Fruit fly (Drosophila melanogaster) whole organism, wandering third instar larva: ENCODE measurements around the gene CG10512.

ENCODE experiments used
- CG32264 ChIP-seq: fragments of 200-800 bp; sonication (Bioruptor generic); optimal IDR thresholded peaks from 2 replicates; lab custom pipeline; 2016; ENCODE audit warnings: missing biosample characterization, missing genetic modification characterization
- CrebA ChIP-seq: fragments of 200-800 bp; sonication (Bioruptor generic); optimal IDR thresholded peaks from 2 replicates; lab custom pipeline; 2016; ENCODE audit warnings: missing biosample characterization, mild to moderate bottlenecking, missing genetic modification characterization, borderline replicate concordance
- Dif ChIP-seq: fragments of 200-275, 200-300 bp; sonication (Bioruptor generic); optimal IDR thresholded peaks from 2 replicates; lab custom pipeline; 2018; ENCODE audit warnings: missing biosample characterization, missing genetic modification characterization; ENCODE audit not compliant: partially characterized antibody
- HLH106 ChIP-seq: fragments of 200-800 bp; optimal IDR thresholded peaks from 3 replicates; lab custom pipeline; 2019; ENCODE audit warnings: missing biosample characterization, mild to moderate bottlenecking, missing genetic modification characterization, moderate library complexity
- Hnf4 ChIP-seq: fragments of 200-800 bp; sonication (Bioruptor generic); optimal IDR thresholded peaks from 2 replicates; lab custom pipeline; 2016; ENCODE audit warnings: missing biosample characterization, mild to moderate bottlenecking, missing genetic modification characterization
- Hr78 ChIP-seq: fragments of >200 bp; optimal IDR thresholded peaks from 2 replicates; lab custom pipeline; 2017; ENCODE audit warnings: missing biosample characterization, missing genetic modification characterization
- Hr83 ChIP-seq: fragments of 200-300 bp; sonication (Bioruptor generic); optimal IDR thresholded peaks from 2 replicates; lab custom pipeline; 2016; ENCODE audit warnings: missing biosample characterization, mild to moderate bottlenecking, missing genetic modification characterization, moderate library complexity; ENCODE audit not compliant: poor library complexity, severe bottlenecking
- Jra ChIP-seq: sonication (Bioruptor generic); optimal IDR thresholded peaks from 2 replicates; lab custom pipeline; 2016; ENCODE audit warnings: missing biosample characterization, missing genetic modification characterization
- Mio ChIP-seq: sonication (Bioruptor generic); optimal IDR thresholded peaks from 2 replicates; lab custom pipeline; 2016; ENCODE audit warnings: missing biosample characterization, missing genetic modification characterization
- Myc ChIP-seq: fragments of >200 bp; optimal IDR thresholded peaks from 2 replicates; lab custom pipeline; 2017
- N ChIP-seq: fragments of >200 bp; optimal IDR thresholded peaks from 2 replicates; lab custom pipeline; 2018; ENCODE audit warnings: missing biosample characterization, missing external identifiers, missing genetic modification characterization
- OdsH ChIP-seq: fragments of 200-800 bp; sonication (Bioruptor generic); optimal IDR thresholded peaks from 2 replicates; lab custom pipeline; 2016; ENCODE audit warnings: missing biosample characterization, mild to moderate bottlenecking, missing genetic modification characterization
- Rel ChIP-seq, 2 experiments: fragments of 200-800 bp; sonication (Bioruptor generic) in 1 of 2; optimal IDR thresholded peaks; 2 replicates in 1 of 2; 3 replicates in 1 of 2; lab custom pipeline; 2016 to 2019; ENCODE audit warnings: mild to moderate bottlenecking in 2 of 2, missing biosample characterization in 2 of 2, missing genetic modification characterization in 2 of 2, moderate library complexity in 1 of 2
- Sp1 ChIP-seq: fragments of 200-800 bp; sonication (Bioruptor generic); optimal IDR thresholded peaks from 3 replicates; lab custom pipeline; 2019; ENCODE audit warnings: missing biosample characterization, mild to moderate bottlenecking, missing genetic modification characterization, moderate library complexity
- Vsx2 ChIP-seq: fragments of 200-300, 225-300 bp; sonication (Bioruptor generic); optimal IDR thresholded peaks from 2 replicates; lab custom pipeline; 2018; ENCODE audit warnings: missing biosample characterization, missing genetic modification characterization; ENCODE audit not compliant: partially characterized antibody
- br ChIP-seq: fragments of 200-800 bp; sonication (Bioruptor generic); optimal IDR thresholded peaks from 2 replicates; lab custom pipeline; 2016; ENCODE audit warnings: missing biosample characterization, missing genetic modification characterization
- dmrt93B ChIP-seq: fragments of 200-800 bp; sonication (Bioruptor generic); optimal IDR thresholded peaks from 2 replicates; lab custom pipeline; 2018; ENCODE audit warnings: missing biosample characterization, mild to moderate bottlenecking, missing genetic modification characterization
- dsf ChIP-seq: sonication (Bioruptor generic); optimal IDR thresholded peaks from 2 replicates; lab custom pipeline; 2016; ENCODE audit warnings: missing biosample characterization, missing genetic modification characterization, borderline replicate concordance
- ey ChIP-seq: fragments of 200-800 bp; sonication (Bioruptor generic); optimal IDR thresholded peaks from 2 replicates; lab custom pipeline; 2016; ENCODE audit warnings: missing biosample characterization, missing genetic modification characterization
- foxo ChIP-seq, 2 experiments: fragments of 200-800 bp; sonication (Bioruptor generic); optimal IDR thresholded peaks; 2 replicates in 1 of 2; 3 replicates in 1 of 2; lab custom pipeline; 2016 to 2017; ENCODE audit warnings: missing biosample characterization in 2 of 2, missing genetic modification characterization in 2 of 2
- fru ChIP-seq: fragments of 200-800 bp; sonication (Bioruptor generic); optimal IDR thresholded peaks from 3 replicates; lab custom pipeline; 2016; ENCODE audit warnings: missing biosample characterization, mild to moderate bottlenecking, missing genetic modification characterization
- h ChIP-seq: fragments of 200-800 bp; sonication (Bioruptor generic); optimal IDR thresholded peaks from 3 replicates; lab custom pipeline; 2016; ENCODE audit warnings: missing biosample characterization, mild to moderate bottlenecking, missing genetic modification characterization
- lola ChIP-seq: fragments of >200 bp; optimal IDR thresholded peaks from 2 replicates; lab custom pipeline; 2017; ENCODE audit warnings: missing biosample characterization, missing genetic modification characterization
- psq ChIP-seq: fragments of 200-800 bp; sonication (Bioruptor generic); optimal IDR thresholded peaks from 3 replicates; lab custom pipeline; 2017; ENCODE audit warnings: missing biosample characterization, mild to moderate bottlenecking, missing genetic modification characterization, moderate library complexity
- sage ChIP-seq: fragments of 200-800 bp; sonication (Bioruptor generic); optimal IDR thresholded peaks from 2 replicates; lab custom pipeline; 2016; ENCODE audit warnings: missing biosample characterization, mild to moderate bottlenecking, missing genetic modification characterization
- sv ChIP-seq: fragments of 200-800 bp; sonication (Bioruptor generic); optimal IDR thresholded peaks from 3 replicates; lab custom pipeline; 2016; ENCODE audit warnings: missing biosample characterization, missing genetic modification characterization
- tai ChIP-seq: sonication (Bioruptor generic); optimal IDR thresholded peaks from 2 replicates; lab custom pipeline; 2016; ENCODE audit warnings: missing biosample characterization, missing genetic modification characterization
- usp ChIP-seq: fragments of >200 bp; optimal IDR thresholded peaks from 2 replicates; lab custom pipeline; 2017; ENCODE audit warnings: missing biosample characterization, missing genetic modification characterization

The CG10512 gene

DNA sequence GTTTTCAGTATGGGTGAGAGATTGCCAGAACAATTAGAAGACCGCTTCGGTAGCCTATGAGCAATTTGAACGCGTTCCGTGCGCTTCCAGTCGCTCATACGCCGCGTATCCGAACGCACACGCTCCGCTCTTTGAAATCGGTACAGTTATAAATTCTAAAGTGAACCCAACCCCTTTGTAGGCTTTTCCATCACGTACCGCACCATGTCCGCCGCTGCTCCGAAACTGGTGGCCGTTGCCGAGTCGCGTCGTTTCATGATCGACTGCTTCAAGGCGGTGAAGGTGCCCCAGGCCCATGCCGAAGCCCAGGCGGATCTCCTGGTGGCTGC, 2.7 kb downstream of the CG10512 start:
- TF ChIP-seq br (GFP tag; lab: Kevin White, UChicago), result no peak
- TF ChIP-seq HLH106 (tag; lab: Kevin White, UChicago), result no peak
- peak; percentile 11 for TF ChIP-seq h (GFP tag; lab: Kevin White, UChicago)
- no peak for TF ChIP-seq fru (GFP tag; lab: Kevin White, UChicago)
- TF ChIP-seq CrebA (GFP tag; lab: Kevin White, UChicago), result no peak
- TF ChIP-seq ey, result no peak
- TF ChIP-seq Hr83 (GFP tag; lab: Kevin White, UChicago), result no peak
- TF ChIP-seq usp (GFP tag; lab: Kevin White, UChicago), result no peak
- no peak for TF ChIP-seq Sp1
- no peak for TF ChIP-seq lola (GFP tag; lab: Kevin White, UChicago)
- no peak for TF ChIP-seq Hr78 (GFP tag; lab: Kevin White, UChicago)
- TF ChIP-seq foxo (GFP tag; optimal IDR thresholded peaks at IDR 0.05; lab: Kevin White, UChicago), result no peak
- peak; percentile 4 for TF ChIP-seq Dif
- TF ChIP-seq Jra (GFP tag; lab: Kevin White, UChicago), result no peak

DNA sequence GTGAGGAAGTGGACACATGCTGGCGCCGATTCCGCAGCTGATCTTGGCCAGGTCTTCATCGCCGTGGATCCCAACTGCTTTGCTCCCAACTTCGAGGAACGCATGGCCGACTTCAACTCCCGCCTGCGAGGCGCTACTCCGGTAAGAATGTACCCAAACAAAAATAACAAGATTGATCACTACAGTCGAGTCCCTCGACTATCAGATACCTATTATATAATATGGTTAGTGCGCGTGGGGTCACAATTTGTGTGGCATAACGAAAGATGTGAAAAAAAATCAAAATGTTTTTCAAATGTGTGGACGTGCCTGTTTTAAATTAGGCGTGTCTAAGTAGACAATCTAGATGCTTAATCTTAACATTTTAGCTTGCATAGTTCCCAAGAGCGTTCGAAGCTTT, 3.8 kb downstream of the CG10512 start:
- TF ChIP-seq HLH106 (tag; lab: Kevin White, UChicago), result no peak
- TF ChIP-seq N (GFP tag; lab: Kevin White, UChicago), result no peak

dm6 chr3L:21209921-21210532, 7.3 kb downstream of the CG10512 start, which contains the start of the genes CG10510 and CG10508:
Gene CG10510 (minus strand): TSS chr3L:21210084.
Gene CG10508 (plus strand): TSS chr3L:21210215.
- TF ChIP-seq dmrt93B (GFP tag; lab: Kevin White, UChicago) (no peak), sage (GFP tag; lab: Kevin White, UChicago) (no peak), Sp1 (no peak), Dif (peak; percentile 16), Rel (GFP tag; optimal IDR thresholded peaks at IDR 0.05; lab: Kevin White, UChicago) (no peak), Rel (tag; optimal IDR thresholded peaks at IDR 0.05; lab: Kevin White, UChicago) (peak; percentile 21)

DNA sequence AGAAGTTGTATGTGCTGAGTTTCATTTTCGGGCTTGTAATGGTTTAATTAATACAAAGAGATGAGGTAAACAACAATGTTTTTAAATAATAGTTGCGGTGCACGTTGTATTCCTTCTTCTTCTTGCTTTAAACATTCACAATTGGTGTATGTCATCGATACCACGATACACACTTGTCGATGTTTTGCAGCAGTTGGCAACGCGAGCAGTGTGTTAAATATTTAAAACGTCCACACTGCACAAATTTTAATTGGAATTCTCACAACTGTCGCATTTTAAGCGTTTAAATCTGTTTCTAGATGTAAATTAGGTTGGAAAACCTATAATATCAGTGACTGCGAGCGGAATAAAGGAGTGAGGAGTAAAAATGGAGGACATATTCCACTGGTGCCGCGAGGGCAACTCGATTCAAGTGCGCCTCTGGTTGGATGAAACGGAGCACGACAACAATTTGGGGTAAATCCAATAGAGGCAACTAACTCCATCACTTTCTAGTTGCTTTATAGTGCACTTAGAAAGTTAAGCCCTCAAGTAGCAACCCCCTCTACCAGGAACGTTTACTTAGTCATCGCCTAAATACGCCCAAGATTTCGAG, 14.1 kb downstream of the CG10512 start, which contains the start of the genes Trmt112 and Ilk:
Gene Trmt112 (minus strand): TSS at position 143 of the 595 bp plus-strand sequence.
Gene Ilk (plus strand): TSS at position 205 of the 595 bp plus-strand sequence.
- no peak for TF ChIP-seq Hnf4
- TF ChIP-seq sv (GFP tag; lab: Kevin White, UChicago), result no peak
- TF ChIP-seq foxo (GFP tag; optimal IDR thresholded peaks at IDR 0.05; lab: Kevin White, UChicago), result no peak
- no peak for TF ChIP-seq dmrt93B (GFP tag; lab: Kevin White, UChicago)
- no peak for TF ChIP-seq Sp1
- TF ChIP-seq Rel (GFP tag; optimal IDR thresholded peaks at IDR 0.05; lab: Kevin White, UChicago), result no peak
- TF ChIP-seq Rel (tag; optimal IDR thresholded peaks at IDR 0.05; lab: Kevin White, UChicago), result peak; percentile 37
- TF ChIP-seq lola (GFP tag; lab: Kevin White, UChicago), result no peak
- TF ChIP-seq br (GFP tag; lab: Kevin White, UChicago), result no peak
- no peak for TF ChIP-seq CG32264 (GFP tag; lab: Kevin White, UChicago)
- no peak for TF ChIP-seq Hr78 (GFP tag; lab: Kevin White, UChicago)
- TF ChIP-seq psq (GFP tag; lab: Kevin White, UChicago), result no peak
- TF ChIP-seq Myc (lab: Kevin White, UChicago), result peak; percentile 70

DNA sequence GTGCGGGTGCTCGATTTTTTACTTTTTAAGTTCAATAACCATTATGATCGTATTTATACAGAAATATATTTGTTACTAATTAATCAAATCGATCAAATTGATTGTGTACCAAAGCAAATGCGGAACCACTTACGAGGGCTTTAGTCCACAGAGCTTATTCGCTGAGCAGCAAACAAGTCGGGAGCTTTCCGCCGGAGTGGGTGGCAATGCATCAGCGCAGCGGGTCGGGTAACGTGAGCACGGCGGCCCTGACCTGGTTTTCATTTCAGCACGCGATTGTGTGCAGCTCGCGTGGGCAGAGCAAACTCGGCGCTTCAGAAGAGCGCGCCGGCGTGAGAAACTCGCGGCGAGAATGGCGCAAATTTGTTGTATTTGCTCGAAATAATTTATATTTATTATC, 16.4 kb downstream of the CG10512 start:
- TF ChIP-seq dmrt93B (GFP tag; lab: Kevin White, UChicago) (no peak), Mio (GFP tag; lab: Kevin White, UChicago) (no peak), lola (GFP tag; lab: Kevin White, UChicago) (no peak), Sp1 (no peak), Vsx2 (GFP tag; lab: Kevin White, UChicago) (no peak), tai (GFP tag; lab: Kevin White, UChicago) (no peak), OdsH (GFP tag; lab: Kevin White, UChicago) (no peak), Myc (lab: Kevin White, UChicago) (no peak), usp (GFP tag; lab: Kevin White, UChicago) (no peak), ey (no peak), dsf (GFP tag; lab: Kevin White, UChicago) (no peak), Hnf4 (no peak), sv (GFP tag; lab: Kevin White, UChicago) (no peak), CrebA (GFP tag; lab: Kevin White, UChicago) (no peak)
